Fruit fly (Drosophila melanogaster) S2 (cell line): ENCODE data around the gene Mtpalpha.

Experiments used
- CG8478 ChIP-seq: fragments of >200 bp; optimal IDR thresholded peaks from 2 replicates; lab custom pipeline; 2018
- CTCF ChIP-seq, 2 experiments: fragments of >200 bp; optimal IDR thresholded peaks; 2 replicates each; lab custom pipeline; 2018

The Mtpalpha gene

DNA sequence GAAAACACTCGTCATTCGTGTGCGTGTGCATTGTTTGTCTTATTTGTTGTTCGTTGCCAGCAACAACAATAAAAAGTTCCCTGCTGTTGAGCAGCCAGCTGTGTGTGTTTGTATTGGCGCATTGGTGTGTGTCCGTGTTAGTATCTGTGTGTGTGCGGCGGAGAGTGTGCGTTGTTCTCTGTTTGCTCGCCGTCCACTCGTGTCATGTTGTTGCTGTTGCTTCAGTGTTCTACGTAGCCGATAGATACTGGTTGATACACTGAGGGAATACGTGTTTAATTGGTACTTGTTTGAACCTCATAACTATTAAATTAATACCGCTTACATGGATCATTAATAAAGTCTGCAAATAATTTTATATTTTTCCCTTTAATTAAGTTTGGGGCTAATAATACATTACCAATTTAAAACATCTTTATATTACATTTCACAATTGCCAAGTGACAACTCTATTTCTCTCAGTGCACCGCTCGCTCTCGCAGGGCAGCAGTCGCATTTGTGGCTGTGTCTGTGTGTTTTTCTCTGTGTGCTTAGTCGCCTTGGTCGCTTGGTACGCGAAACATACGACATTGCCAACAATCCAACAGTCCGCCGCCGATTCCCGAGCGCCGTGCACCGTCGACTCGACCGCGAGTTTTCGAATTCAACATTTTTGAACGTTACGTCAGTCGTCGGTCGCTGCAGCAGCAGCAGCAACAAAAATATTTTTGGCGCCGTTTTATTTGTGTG, 8.0 kb downstream of the Mtpalpha start, which contains the start of gene brwl:
TSS of gene brwl (plus strand) at position 531 of the 729 bp plus-strand sequence.
- no peak for TF ChIP-seq CTCF (optimal IDR thresholded peaks at IDR 0.05; lab: Kevin White, UChicago)
- no peak for TF ChIP-seq CG8478

DNA sequence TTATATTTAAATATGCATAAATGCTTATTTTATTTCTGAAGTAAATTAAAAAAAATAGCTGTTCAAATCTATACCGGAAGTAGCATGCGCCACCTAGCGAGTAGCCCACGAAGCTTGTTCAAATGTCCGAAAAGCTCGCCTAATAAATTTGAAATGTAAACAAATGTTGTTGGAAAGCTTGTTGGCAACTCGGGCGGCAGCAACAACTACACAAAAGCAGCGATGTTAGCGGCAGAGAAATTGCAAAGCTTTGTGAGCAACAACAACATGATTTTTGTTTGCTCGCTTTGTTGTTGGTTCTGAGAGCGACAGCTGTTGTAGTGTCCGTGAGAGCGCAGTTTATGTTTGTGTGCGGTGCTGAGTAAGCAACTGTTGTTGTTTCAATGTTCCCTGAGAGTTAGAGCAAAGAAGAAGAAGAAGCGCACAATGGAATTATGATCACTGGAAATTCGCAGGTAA, 9.1 kb downstream of the Mtpalpha start:
- TF ChIP-seq CTCF (optimal IDR thresholded peaks at IDR 0.05; lab: Kevin White, UChicago), result peak; percentile 63 to 65
- no peak for TF ChIP-seq CG8478

DNA sequence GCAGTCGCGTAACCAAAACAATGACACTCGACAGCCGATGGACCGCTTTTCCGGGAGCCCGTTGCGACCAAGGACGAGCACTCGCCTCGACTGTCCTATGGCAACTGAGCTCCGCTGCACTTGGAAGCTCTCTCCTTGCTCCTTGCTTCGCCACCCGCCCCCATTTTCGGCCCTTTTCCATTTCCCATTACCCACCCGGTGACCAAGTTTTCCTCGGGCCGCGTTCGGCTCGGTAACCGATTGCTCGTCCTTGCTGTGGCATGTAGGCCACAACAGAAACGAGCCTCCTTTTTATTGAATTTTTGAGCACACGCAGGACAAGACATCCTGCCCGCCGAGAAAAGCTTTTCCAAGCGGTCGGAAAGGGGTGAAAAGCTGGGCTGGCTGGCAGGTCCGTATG, 9.9 kb downstream of the Mtpalpha start, which contains the start of gene jp:
TSS of gene jp (minus strand) at position 95 of the 400 bp plus-strand sequence.
- no peak for TF ChIP-seq CTCF (optimal IDR thresholded peaks at IDR 0.05; lab: Kevin White, UChicago)
- TF ChIP-seq CG8478, result no peak

- no peak for TF ChIP-seq CTCF (optimal IDR thresholded peaks at IDR 0.05; lab: Kevin White, UChicago)
- no peak for TF ChIP-seq CG8478
These were observed 11.2 kb downstream of the Mtpalpha start, which contains the start of gene CG46468 for dm6 chr2L:9565387-9565786. Gene CG46468 (minus strand): TSS chr2L:9565438.

DNA sequence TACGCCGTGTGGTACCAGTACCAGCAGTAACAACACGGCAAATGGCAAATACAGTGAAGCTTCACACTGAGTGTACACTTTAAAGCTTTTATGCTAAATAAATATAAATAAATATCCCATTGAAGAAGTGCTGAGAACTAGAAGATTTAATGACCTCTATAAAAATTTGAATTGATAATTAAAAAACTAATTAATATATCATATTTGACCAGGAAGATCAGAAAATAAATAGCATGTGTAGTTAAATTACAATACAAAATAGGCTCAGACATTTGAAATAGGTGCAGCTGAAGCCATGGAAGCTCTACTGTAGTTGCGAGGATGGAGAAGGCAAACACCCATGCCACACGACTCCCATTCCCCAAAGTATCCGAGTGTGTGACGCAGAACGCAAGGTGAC, 12.0 kb downstream of the Mtpalpha start:
- TF ChIP-seq CTCF (optimal IDR thresholded peaks at IDR 0.05; lab: Kevin White, UChicago) (no peak), CG8478 (no peak)

dm6 chr2L:9562713-9563112, 13.9 kb downstream of the Mtpalpha start:
- no peak for TF ChIP-seq CTCF (optimal IDR thresholded peaks at IDR 0.05; lab: Kevin White, UChicago)
- TF ChIP-seq CG8478, result no peak

DNA sequence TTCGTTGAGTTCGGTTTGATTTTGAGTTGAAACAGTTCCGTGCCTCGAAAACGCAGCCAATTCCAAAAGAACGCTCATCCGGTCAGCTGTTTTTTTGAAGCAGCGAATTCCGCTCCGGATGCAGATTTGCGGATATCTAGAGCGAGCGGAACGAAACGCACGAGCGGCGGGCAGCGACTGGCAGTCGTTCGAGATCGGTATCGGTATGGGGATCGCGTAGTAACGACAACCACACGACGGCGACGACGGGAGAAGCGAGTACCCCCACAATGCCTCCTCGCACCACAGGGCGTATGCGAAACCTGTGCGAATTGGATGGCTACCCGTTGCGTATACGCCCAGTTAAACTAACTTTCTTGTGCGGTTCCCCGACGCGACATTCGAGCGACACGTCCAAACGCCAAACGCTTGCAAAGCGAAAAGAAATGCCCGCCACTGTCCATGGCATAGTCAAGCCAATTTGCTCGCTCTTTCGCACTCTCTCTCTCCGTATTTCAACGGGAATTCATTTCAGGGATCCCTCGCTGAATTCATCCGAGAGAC, 16.5 kb downstream of the Mtpalpha start:
- TF ChIP-seq CTCF (optimal IDR thresholded peaks at IDR 0.05; lab: Kevin White, UChicago) (no peak), CG8478 (no peak)

dm6 chr2L:9557858-9558257, 18.7 kb downstream of the Mtpalpha start:
- TF ChIP-seq CG8478 (no peak), CTCF (optimal IDR thresholded peaks at IDR 0.05; lab: Kevin White, UChicago) (no peak)

- TF ChIP-seq CTCF (optimal IDR thresholded peaks at IDR 0.05; lab: Kevin White, UChicago) (no peak), CG8478 (no peak)
These were observed 25.7 kb downstream of the Mtpalpha start for dm6 chr2L:9550880-9551279.

DNA sequence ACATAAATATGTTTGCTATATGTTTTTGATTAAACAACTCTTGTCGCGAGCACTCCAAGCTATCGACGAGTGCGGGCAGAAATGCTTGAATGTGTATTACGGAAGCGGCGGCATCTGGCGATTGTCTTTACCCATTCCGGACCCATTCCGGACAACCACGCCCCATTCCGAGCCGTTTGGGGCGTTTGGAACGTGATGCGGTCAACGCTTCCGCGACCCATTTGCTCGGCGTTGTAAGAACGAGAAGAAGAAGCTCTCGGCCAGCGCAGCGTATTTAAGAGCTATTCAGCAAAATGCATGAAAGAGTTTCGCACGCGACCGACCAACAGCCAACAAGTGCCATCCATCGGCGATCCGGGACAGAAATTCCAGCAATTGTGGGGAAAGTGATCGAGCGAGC, 31.1 kb downstream of the Mtpalpha start, which contains the start of gene CG13114:
TSS of gene CG13114 (plus strand) at position 301 of the 400 bp plus-strand sequence.
- TF ChIP-seq CTCF (optimal IDR thresholded peaks at IDR 0.05; lab: Kevin White, UChicago), result no peak
- no peak for TF ChIP-seq CG8478

dm6 chr2L:9543871-9544270, 32.7 kb downstream of the Mtpalpha start, which contains the start of gene CG13113:
Gene CG13113 (plus strand): TSS chr2L:9544171.
- TF ChIP-seq CG8478, result no peak
- no peak for TF ChIP-seq CTCF (optimal IDR thresholded peaks at IDR 0.05; lab: Kevin White, UChicago)

DNA sequence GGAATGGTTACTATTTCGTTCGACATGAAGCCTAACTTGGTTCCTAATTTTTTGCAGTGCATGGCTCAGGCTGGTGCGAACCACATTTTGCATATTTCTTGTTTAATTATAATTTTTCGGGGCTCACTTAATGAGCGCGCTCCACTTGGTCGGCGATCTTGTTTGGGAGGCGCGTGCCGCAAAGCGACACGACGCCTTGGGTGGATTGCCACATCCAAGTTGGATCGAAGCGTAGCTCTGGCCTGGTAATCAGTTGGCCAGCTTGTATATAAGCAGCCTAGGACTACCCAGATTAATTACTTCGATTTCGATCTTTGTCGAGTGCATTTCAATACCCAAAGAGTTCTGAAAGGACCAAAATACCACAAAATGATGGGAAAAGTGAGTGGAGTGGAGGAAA, 34.0 kb downstream of the Mtpalpha start, which contains the start of gene Cpr30B:
TSS of gene Cpr30B (plus strand) at position 301 of the 400 bp plus-strand sequence.
- TF ChIP-seq CTCF (optimal IDR thresholded peaks at IDR 0.05; lab: Kevin White, UChicago) (no peak), CG8478 (no peak)

DNA sequence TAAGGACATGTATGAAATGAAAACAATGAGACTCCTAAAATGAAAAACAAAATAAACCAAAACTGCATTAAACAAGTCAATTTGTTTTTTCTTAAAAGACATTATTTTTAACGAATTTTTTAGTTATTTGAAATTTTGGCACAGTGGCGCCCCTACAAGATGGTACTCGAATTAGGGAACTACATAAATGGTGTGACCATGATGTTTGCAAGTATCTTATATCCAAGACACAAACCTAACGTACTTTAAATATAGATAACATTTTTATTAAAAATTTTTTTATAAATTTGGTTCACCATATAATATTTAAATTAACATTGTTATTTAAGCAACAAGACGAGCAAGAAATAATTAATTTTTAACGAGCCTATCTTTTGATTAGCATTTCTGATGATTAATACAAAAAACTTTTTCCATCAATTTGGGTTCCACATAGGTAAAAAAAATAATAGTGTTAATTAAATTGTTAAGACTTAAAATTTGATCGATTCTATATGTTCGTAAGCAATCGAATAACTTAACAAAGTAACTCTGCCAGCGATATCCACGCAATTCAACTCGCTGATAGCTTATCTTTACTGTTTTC, 36.5 kb downstream of the Mtpalpha start, which contains the start of gene CG17855:
TSS of gene CG17855 (plus strand) at position 536 of the 586 bp plus-strand sequence.
- TF ChIP-seq CTCF (optimal IDR thresholded peaks at IDR 0.05; lab: Kevin White, UChicago), result peak; percentile 38 to 87
- TF ChIP-seq CG8478, result no peak

- TF ChIP-seq CTCF (optimal IDR thresholded peaks at IDR 0.05; lab: Kevin White, UChicago), result no peak
These were observed 46.7 kb downstream of the Mtpalpha start for dm6 chr2L:9529858-9530378.

dm6 chr2L:9528215-9528614, 48.4 kb downstream of the Mtpalpha start, which contains the start of gene CG31883:
Gene CG31883 (plus strand): TSS chr2L:9528515.
- TF ChIP-seq CTCF (optimal IDR thresholded peaks at IDR 0.05; lab: Kevin White, UChicago), result no peak
- TF ChIP-seq CG8478, result no peak
